Worm (Caenorhabditis elegans) whole organism, L2 larva: ENCODE data around the gene sms-3.

Source experiments
- C34F6.9 ChIP-seq: fragments of 150-350 bp; optimal IDR thresholded peaks from 2 replicates; lab custom pipeline; 2014; ENCODE audit warnings: missing biosample characterization, missing genetic modification characterization
- F13H6.1 ChIP-seq: sonication (generic microtip); optimal IDR thresholded peaks from 2 replicates; lab custom pipeline; 2016; ENCODE audit warnings: missing genetic modification characterization, missing compliant biosample characterization
- R02D3.7 ChIP-seq: fragments of 150-350 bp; optimal IDR thresholded peaks from 2 replicates; lab custom pipeline; 2014; ENCODE audit warnings: missing biosample characterization, missing genetic modification characterization
- Y55F3AM.14 ChIP-seq: fragments of 200-800 bp; sonication (Bioruptor generic); optimal IDR thresholded peaks from 2 replicates; lab custom pipeline; 2018; ENCODE audit warnings: mild to moderate bottlenecking, missing genetic modification characterization, missing compliant biosample characterization
- ZK546.5 ChIP-seq: sonication (generic microtip); optimal IDR thresholded peaks from 2 replicates; lab custom pipeline; 2017; ENCODE audit warnings: missing biosample characterization, missing genetic modification characterization
- alr-1 ChIP-seq: fragments of 150-350 bp; optimal IDR thresholded peaks from 2 replicates; lab custom pipeline; 2014; ENCODE audit warnings: missing biosample characterization, missing genetic modification characterization
- aly-2 ChIP-seq: fragments of 150-350 bp; optimal IDR thresholded peaks from 2 replicates; lab custom pipeline; 2014; ENCODE audit warnings: missing biosample characterization, missing genetic modification characterization
- ama-1 ChIP-seq: fragments of 150-350 bp; optimal IDR thresholded peaks from 2 replicates; lab custom pipeline; 2018; ENCODE audit warnings: inconsistent platforms
- blmp-1 ChIP-seq: sonication (generic microtip); optimal IDR thresholded peaks from 2 replicates; lab custom pipeline; 2017; ENCODE audit warnings: missing genetic modification characterization, mild to moderate bottlenecking, missing compliant biosample characterization, antibody characterized with exemption, moderate library complexity; ENCODE audit not compliant: insufficient read depth
- ceh-16 ChIP-seq: fragments of 150-350 bp; optimal IDR thresholded peaks from 2 replicates; lab custom pipeline; 2014; ENCODE audit warnings: missing biosample characterization, missing genetic modification characterization
- ceh-82 ChIP-seq: fragments of 150-350 bp; optimal IDR thresholded peaks from 2 replicates; lab custom pipeline; 2014; ENCODE audit warnings: missing biosample characterization, missing genetic modification characterization
- crh-2 ChIP-seq: sonication (generic microtip); optimal IDR thresholded peaks from 2 replicates; lab custom pipeline; 2017; ENCODE audit warnings: missing biosample characterization, missing genetic modification characterization
- dmd-4 ChIP-seq: sonication (generic microtip); optimal IDR thresholded peaks from 2 replicates; lab custom pipeline; 2017; ENCODE audit warnings: missing biosample characterization, missing genetic modification characterization
- egl-27 ChIP-seq: sonication (generic microtip); optimal IDR thresholded peaks from 3 replicates; lab custom pipeline; 2017; ENCODE audit warnings: missing biosample characterization, missing genetic modification reagents, missing genetic modification characterization
- elt-1 ChIP-seq: fragments of 150-350 bp; optimal IDR thresholded peaks from 2 replicates; lab custom pipeline; 2014; ENCODE audit warnings: missing biosample characterization, missing genetic modification characterization
- fos-1 ChIP-seq: fragments of 150-350 bp; optimal IDR thresholded peaks from 2 replicates; lab custom pipeline; 2014; ENCODE audit warnings: missing biosample characterization, missing genetic modification characterization
- gmeb-1 ChIP-seq: fragments of 150-350 bp; optimal IDR thresholded peaks from 2 replicates; lab custom pipeline; 2014; ENCODE audit warnings: missing biosample characterization, missing genetic modification characterization
- lin-11 ChIP-seq: fragments of 150-350 bp; sonication (generic microtip); optimal IDR thresholded peaks from 2 replicates; lab custom pipeline; 2014; ENCODE audit warnings: missing biosample characterization, missing genetic modification characterization, inconsistent platforms, mixed read lengths
- lin-13 ChIP-seq: fragments of 150-350 bp; optimal IDR thresholded peaks from 2 replicates; lab custom pipeline; 2014; ENCODE audit warnings: missing biosample characterization, missing genetic modification reagents, missing genetic modification characterization
- lin-39 ChIP-seq: fragments of 150-350 bp; optimal IDR thresholded peaks from 2 replicates; lab custom pipeline; 2014; ENCODE audit warnings: missing biosample characterization, missing genetic modification reagents, missing genetic modification characterization
- lsy-2 ChIP-seq, 2 experiments: fragments of 150-350 bp in 1 of 2; sonication (generic microtip) in 1 of 2; optimal IDR thresholded peaks; 2 replicates each; lab custom pipeline; 2014 to 2017; ENCODE audit warnings: missing biosample characterization in 2 of 2, missing genetic modification characterization in 2 of 2
- mab-5 ChIP-seq: fragments of 150-350 bp; optimal IDR thresholded peaks from 2 replicates; lab custom pipeline; 2014; ENCODE audit warnings: missing biosample characterization, missing genetic modification characterization
- mbf-1 ChIP-seq: sonication (generic microtip); optimal IDR thresholded peaks from 2 replicates; lab custom pipeline; 2017; ENCODE audit warnings: missing biosample characterization, missing genetic modification characterization
- mdl-1 ChIP-seq, 2 experiments: fragments of 150-350 bp in 1 of 2; sonication (generic microtip) in 1 of 2; optimal IDR thresholded peaks; 2 replicates each; lab custom pipeline; 2017; ENCODE audit warnings: missing biosample characterization in 2 of 2, missing genetic modification characterization in 2 of 2
- nhr-10 ChIP-seq: sonication (generic microtip); optimal IDR thresholded peaks from 2 replicates; lab custom pipeline; 2017; ENCODE audit warnings: missing biosample characterization, missing genetic modification characterization
- nhr-11 ChIP-seq: fragments of 150-350 bp; optimal IDR thresholded peaks from 2 replicates; lab custom pipeline; 2014; ENCODE audit warnings: missing biosample characterization, missing genetic modification characterization
- nhr-12 ChIP-seq: fragments of 150-350 bp; optimal IDR thresholded peaks from 2 replicates; lab custom pipeline; 2014; ENCODE audit warnings: missing biosample characterization, missing genetic modification characterization
- nhr-129 ChIP-seq: fragments of 150-350 bp; optimal IDR thresholded peaks from 2 replicates; lab custom pipeline; 2014; ENCODE audit warnings: missing biosample characterization, missing genetic modification characterization
- nhr-21 ChIP-seq: fragments of 150-350 bp; optimal IDR thresholded peaks from 2 replicates; lab custom pipeline; 2014; ENCODE audit warnings: missing biosample characterization, missing genetic modification characterization
- nhr-23 ChIP-seq: fragments of 150-350 bp; optimal IDR thresholded peaks from 2 replicates; lab custom pipeline; 2014; ENCODE audit warnings: missing biosample characterization, missing genetic modification reagents, missing genetic modification characterization
- nhr-237 ChIP-seq: fragments of 150-350 bp; optimal IDR thresholded peaks from 2 replicates; lab custom pipeline; 2014; ENCODE audit warnings: missing biosample characterization, missing genetic modification characterization
- nhr-25 ChIP-seq: fragments of 150-350 bp; sonication (generic microtip); optimal IDR thresholded peaks from 3 replicates; lab custom pipeline; 2014; ENCODE audit warnings: missing biosample characterization, missing genetic modification characterization
- nhr-6 ChIP-seq: fragments of 150-350 bp; optimal IDR thresholded peaks from 2 replicates; lab custom pipeline; 2014; ENCODE audit warnings: missing biosample characterization, missing genetic modification characterization
- nhr-77 ChIP-seq: fragments of 150-350 bp; optimal IDR thresholded peaks from 2 replicates; lab custom pipeline; 2014; ENCODE audit warnings: missing biosample characterization, missing genetic modification characterization
- peb-1 ChIP-seq: fragments of 150-350 bp; optimal IDR thresholded peaks from 2 replicates; lab custom pipeline; 2014; ENCODE audit warnings: missing biosample characterization, missing genetic modification characterization
- sem-4 ChIP-seq: fragments of 150-350 bp; optimal IDR thresholded peaks from 2 replicates; lab custom pipeline; 2014; ENCODE audit warnings: missing biosample characterization, missing genetic modification reagents, missing genetic modification characterization
- sma-3 ChIP-seq: sonication (generic microtip); optimal IDR thresholded peaks from 2 replicates; lab custom pipeline; 2016; ENCODE audit warnings: missing genetic modification reagents, missing genetic modification characterization, missing compliant biosample characterization
- sma-9 ChIP-seq, 2 experiments: fragments of 150-350 bp in 1 of 2; sonication (generic microtip) in 1 of 2; optimal IDR thresholded peaks; 2 replicates each; lab custom pipeline; 2014 to 2016; ENCODE audit warnings: missing genetic modification characterization in 2 of 2, mild to moderate bottlenecking in 1 of 2, missing biosample characterization in 1 of 2, missing compliant biosample characterization in 1 of 2, missing genetic modification reagents in 1 of 2, moderate library complexity in 1 of 2
- snpc-4 ChIP-seq: fragments of 150-350 bp; optimal IDR thresholded peaks from 2 replicates; lab custom pipeline; 2014; ENCODE audit warnings: missing biosample characterization, missing genetic modification characterization
- unc-39 ChIP-seq: fragments of 150-350 bp; optimal IDR thresholded peaks from 2 replicates; lab custom pipeline; 2014; ENCODE audit warnings: missing biosample characterization, missing genetic modification characterization
- unc-55 ChIP-seq: fragments of 150-350 bp; sonication (generic microtip); optimal IDR thresholded peaks from 3 replicates; lab custom pipeline; 2014; ENCODE audit warnings: missing biosample characterization, missing genetic modification reagents, missing genetic modification characterization
- unc-62 ChIP-seq: fragments of 150-350 bp; optimal IDR thresholded peaks from 2 replicates; lab custom pipeline; 2014; ENCODE audit warnings: missing biosample characterization, missing genetic modification reagents, missing genetic modification characterization
- ztf-1 ChIP-seq: fragments of 200-800 bp; sonication (Bioruptor generic); conservative IDR thresholded peaks from 2 replicates; pipeline ENCODE4 v1.3.6; 2022; ENCODE audit warnings: missing genetic modification characterization, missing compliant biosample characterization
- ztf-11 ChIP-seq: sonication (generic microtip); optimal IDR thresholded peaks from 2 replicates; lab custom pipeline; 2017; ENCODE audit warnings: missing biosample characterization, missing genetic modification characterization
- ztf-4 ChIP-seq: fragments of 150-350 bp; optimal IDR thresholded peaks from 2 replicates; lab custom pipeline; 2014; ENCODE audit warnings: missing biosample characterization, missing genetic modification characterization

sms-3 gene

DNA sequence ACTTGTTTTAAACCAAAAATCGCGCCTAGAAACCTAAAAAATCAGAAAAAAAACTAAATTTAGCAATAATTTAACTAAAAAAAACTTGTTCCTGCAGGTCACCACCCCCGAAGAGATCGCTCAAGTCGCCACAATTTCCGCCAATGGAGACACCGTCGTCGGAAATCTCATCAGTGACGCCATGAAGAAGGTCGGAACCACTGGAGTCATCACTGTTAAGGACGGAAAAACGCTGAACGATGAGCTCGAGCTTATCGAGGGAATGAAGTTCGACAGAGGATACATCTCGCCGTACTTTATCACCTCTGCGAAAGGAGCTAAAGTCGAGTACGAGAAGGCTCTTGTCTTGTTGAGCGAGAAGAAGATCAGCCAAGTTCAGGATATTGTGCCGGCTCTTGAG, 20.4 kb upstream of the sms-3 start:
- TF ChIP-seq nhr-23 (tag; lab: Kevin White, UChicago) (no peak), lin-39 (no peak), sma-3 (GFP tag; lab: Kevin White, UChicago) (no peak), nhr-25 (tag; lab: Kevin White, UChicago) (no peak), mab-5 (no peak)

DNA sequence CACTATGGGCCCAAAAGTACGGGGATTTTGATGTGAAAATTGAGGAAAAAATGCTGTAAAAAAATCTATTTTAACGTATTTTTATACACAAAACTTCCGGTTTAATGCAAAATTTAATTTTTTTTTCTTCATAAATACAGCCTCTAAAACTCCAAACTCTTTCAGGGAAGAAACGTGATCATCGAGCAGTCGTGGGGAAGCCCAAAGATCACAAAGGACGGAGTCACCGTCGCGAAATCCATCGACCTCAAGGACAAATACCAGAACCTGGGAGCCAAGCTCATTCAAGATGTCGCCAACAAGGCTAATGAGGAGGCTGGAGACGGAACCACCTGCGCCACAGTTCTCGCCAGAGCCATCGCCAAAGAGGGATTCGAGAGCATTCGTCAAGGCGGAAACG, 18.9 kb upstream of the sms-3 start:
- TF ChIP-seq crh-2 (tag; lab: Kevin White, UChicago) = no peak
- TF ChIP-seq lin-13 (GFP tag; lab: Kevin White, UChicago) = no peak
- no peak for TF ChIP-seq ama-1 (lab: Kevin White, UChicago)
- no peak for TF ChIP-seq mbf-1 (tag; lab: Kevin White, UChicago)
- no peak for TF ChIP-seq sem-4 (tag; lab: Kevin White, UChicago)
- TF ChIP-seq unc-55 (GFP tag; lab: Kevin White, UChicago) = no peak
- TF ChIP-seq aly-2 (tag; lab: Kevin White, UChicago) = no peak
- TF ChIP-seq R02D3.7 = no peak
- TF ChIP-seq sma-9 (GFP tag; optimal IDR thresholded peaks at IDR 0.05; lab: Kevin White, UChicago) = no peak
- no peak for TF ChIP-seq sma-9 (tag; optimal IDR thresholded peaks at IDR 0.05; lab: Kevin White, UChicago)
- no peak for TF ChIP-seq C34F6.9 (tag; lab: Kevin White, UChicago)
- TF ChIP-seq egl-27 (tag; lab: Kevin White, UChicago) = no peak
- no peak for TF ChIP-seq snpc-4 (tag; lab: Kevin White, UChicago)
- TF ChIP-seq mdl-1 (tag; optimal IDR thresholded peaks at IDR 0.05; lab: Kevin White, UChicago) = no peak
- no peak for TF ChIP-seq ztf-1 (GFP tag; lab: Robert Waterston, UW)
- no peak for TF ChIP-seq nhr-12 (tag; lab: Kevin White, UChicago)
- TF ChIP-seq nhr-25 (tag; lab: Kevin White, UChicago) = no peak
- no peak for TF ChIP-seq lin-39
- TF ChIP-seq ZK546.5 = no peak
- no peak for TF ChIP-seq nhr-77

DNA sequence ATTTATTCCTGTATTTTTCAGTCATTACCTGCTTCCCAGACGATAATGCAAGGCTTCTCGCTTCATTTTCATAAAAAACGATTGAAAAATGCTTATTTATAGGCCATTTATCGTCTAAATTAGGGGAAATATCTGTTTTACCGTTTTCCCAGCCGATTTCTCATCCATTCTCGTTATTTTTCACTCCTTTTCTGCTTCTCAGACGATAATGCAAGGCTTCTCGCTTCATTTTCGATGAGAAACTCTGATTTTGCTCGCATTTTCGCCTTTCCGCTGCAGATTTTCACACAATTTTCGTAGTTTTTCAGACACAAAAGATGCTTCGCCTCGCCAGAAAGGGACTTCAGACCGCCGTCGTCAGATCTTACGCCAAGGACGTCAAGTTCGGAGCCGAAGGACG, 18.5 kb upstream of the sms-3 start, which contains the start of gene hsp-60:
Gene hsp-60 (plus strand): TSS at position 301 of the 400 bp plus-strand sequence.
- TF ChIP-seq nhr-21 = no peak
- TF ChIP-seq snpc-4 (tag; lab: Kevin White, UChicago) = no peak
- TF ChIP-seq nhr-10 = no peak
- TF ChIP-seq nhr-25 (tag; lab: Kevin White, UChicago) = no peak
- no peak for TF ChIP-seq nhr-237 (tag; lab: Kevin White, UChicago)
- no peak for TF ChIP-seq sma-3 (GFP tag; lab: Kevin White, UChicago)
- TF ChIP-seq gmeb-1 = no peak
- TF ChIP-seq C34F6.9 (tag; lab: Kevin White, UChicago) = no peak
- no peak for TF ChIP-seq Y55F3AM.14 (GFP tag; lab: Kevin White, UChicago)
- no peak for TF ChIP-seq alr-1 (tag; lab: Kevin White, UChicago)
- no peak for TF ChIP-seq aly-2 (tag; lab: Kevin White, UChicago)

DNA sequence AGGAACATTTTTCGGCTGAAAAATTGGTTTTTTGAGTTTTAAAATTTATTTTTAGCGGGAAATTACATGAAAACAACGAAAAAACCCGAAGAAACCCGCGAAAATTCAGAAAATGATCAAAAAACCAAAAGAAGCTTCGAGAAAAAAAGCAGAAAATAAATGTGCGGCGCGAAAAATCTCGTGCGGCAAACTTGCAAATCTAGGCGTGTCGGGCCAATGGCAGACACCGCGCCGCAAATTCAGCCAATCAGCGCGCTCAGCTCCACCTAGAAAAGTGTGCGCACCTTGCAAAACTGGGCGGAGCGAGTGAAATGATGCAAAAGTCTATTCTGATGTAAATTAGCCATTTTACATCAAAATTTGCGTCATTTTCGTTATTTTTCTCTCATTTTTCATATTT, 18.0 kb upstream of the sms-3 start, which contains the start of gene Y22D7AL.10:
Gene Y22D7AL.10 (minus strand): TSS at position 15 of the 400 bp plus-strand sequence.
- TF ChIP-seq nhr-77 (peak; percentile 82), fos-1 (tag; lab: Kevin White, UChicago) (peak; percentile 84), unc-39 (tag; lab: Kevin White, UChicago) (no peak), crh-2 (tag; lab: Kevin White, UChicago) (peak; percentile 97), lin-39 (no peak), sma-9 (GFP tag; optimal IDR thresholded peaks at IDR 0.05; lab: Kevin White, UChicago) (peak; percentile 96), sma-9 (tag; optimal IDR thresholded peaks at IDR 0.05; lab: Kevin White, UChicago) (no peak), R02D3.7 (peak; percentile 76), ztf-4 (tag; lab: Kevin White, UChicago) (peak; percentile 97), lsy-2 (tag; optimal IDR thresholded peaks at IDR 0.05; lab: Kevin White, UChicago) (peak; percentile 98), nhr-25 (tag; lab: Kevin White, UChicago) (peak; percentile 98), ceh-16 (tag; lab: Kevin White, UChicago) (peak; percentile 86), aly-2 (tag; lab: Kevin White, UChicago) (peak; percentile 44), nhr-11 (tag; lab: Kevin White, UChicago) (no peak), nhr-6 (peak; percentile 93), dmd-4 (tag; lab: Kevin White, UChicago) (peak; percentile 70), ztf-11 (tag; lab: Kevin White, UChicago) (peak; percentile 75), Y55F3AM.14 (GFP tag; lab: Kevin White, UChicago) (peak; percentile 92), nhr-21 (peak; percentile 97), elt-1 (tag; lab: Kevin White, UChicago) (no peak), mbf-1 (tag; lab: Kevin White, UChicago) (peak; percentile 56), nhr-237 (tag; lab: Kevin White, UChicago) (peak; percentile 87), gmeb-1 (peak; percentile 96), ceh-82 (peak; percentile 84), lin-11 (tag; lab: Kevin White, UChicago) (peak; percentile 100), sma-3 (GFP tag; lab: Kevin White, UChicago) (peak; percentile 99), lin-13 (GFP tag; lab: Kevin White, UChicago) (peak; percentile 98), nhr-23 (tag; lab: Kevin White, UChicago) (no peak), mab-5 (peak; percentile 97), blmp-1 (peak; percentile 84), ama-1 (lab: Kevin White, UChicago) (peak; percentile 49), nhr-129 (tag; lab: Kevin White, UChicago) (peak; percentile 99), unc-62 (GFP tag; lab: Kevin White, UChicago) (peak; percentile 56), F13H6.1 (tag; lab: Kevin White, UChicago) (peak; percentile 99), peb-1 (tag; lab: Kevin White, UChicago) (no peak)
